Fruit fly (Drosophila melanogaster) whole organism, prepupa: ENCODE results near the gene AGO2.

Experiments
- CG10669 ChIP-seq: fragments of 200-800 bp; sonication (Bioruptor generic); optimal IDR thresholded peaks from 3 replicates; lab custom pipeline; 2018; ENCODE audit warnings: missing biosample characterization, mild to moderate bottlenecking, missing genetic modification characterization, moderate library complexity
- Hr38 ChIP-seq: sonication (Bioruptor generic); optimal IDR thresholded peaks from 2 replicates; lab custom pipeline; 2016; ENCODE audit warnings: missing biosample characterization, missing genetic modification characterization
- fd59A ChIP-seq: fragments of 200-800 bp; sonication (Bioruptor generic); optimal IDR thresholded peaks from 2 replicates; lab custom pipeline; 2017; ENCODE audit warnings: missing biosample characterization, mild to moderate bottlenecking, missing genetic modification characterization, missing genetic modification reagents
- lz ChIP-seq: fragments of 200-800 bp; sonication (Bioruptor generic); optimal IDR thresholded peaks from 3 replicates; lab custom pipeline; 2016; ENCODE audit warnings: missing biosample characterization, missing genetic modification characterization

DNA sequence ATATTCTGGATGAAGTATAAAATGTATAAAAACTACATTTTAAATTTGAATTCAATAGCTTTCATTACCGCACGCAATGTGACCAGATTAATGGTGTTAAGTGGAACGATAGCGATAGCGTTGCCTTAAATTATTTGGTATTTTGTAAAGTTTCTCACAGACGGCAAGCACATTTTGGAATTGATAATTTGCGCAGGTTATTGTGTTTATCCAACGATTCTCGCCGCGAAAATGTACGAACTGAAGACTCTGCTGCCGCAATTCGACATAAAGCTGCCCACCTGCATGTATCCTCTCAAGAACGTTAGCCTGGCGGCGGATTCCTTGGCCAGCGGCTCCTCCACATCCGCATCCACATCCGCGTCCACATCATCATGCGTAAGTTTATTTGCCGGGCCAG lies 29.6 kb downstream of the AGO2 start, which contains the start of gene AIMP2:
- TF ChIP-seq lz (GFP tag; lab: Kevin White, UChicago) (no peak), CG10669 (GFP tag; lab: Kevin White, UChicago) (no peak), fd59A (no peak), Hr38 (no peak)
